Worm (Caenorhabditis elegans) whole organism, late embryonic: ENCODE data around the gene snr-4.

Experiments used
- ceh-30 ChIP-seq: fragments of 150-350 bp; optimal IDR thresholded peaks from 2 replicates; lab custom pipeline; 2014; ENCODE audit warnings: missing biosample characterization, missing genetic modification characterization
- ceh-45 ChIP-seq: fragments of 200-800 bp; sonication (Bioruptor generic); IDR thresholded peaks from 2 replicates; pipeline ENCODE4 v1.3.6; 2022; ENCODE audit warnings: missing genetic modification reagents, missing genetic modification characterization, missing compliant biosample characterization
- che-1 ChIP-seq: sonication (generic microtip); optimal IDR thresholded peaks from 2 replicates; lab custom pipeline; 2016; ENCODE audit warnings: mild to moderate bottlenecking, missing genetic modification characterization, missing compliant biosample characterization
- dve-1 ChIP-seq: sonication (generic microtip); optimal IDR thresholded peaks from 2 replicates; lab custom pipeline; 2017; ENCODE audit warnings: antibody characterized with exemption, mild to moderate bottlenecking, missing genetic modification characterization, missing compliant biosample characterization
- eyg-1 ChIP-seq: sonication (generic microtip); optimal IDR thresholded peaks from 2 replicates; lab custom pipeline; 2016; ENCODE audit warnings: missing genotype, missing genetic modification characterization, missing compliant biosample characterization
- hlh-13 ChIP-seq: fragments of 200-800 bp; sonication (Bioruptor generic); optimal IDR thresholded peaks from 2 replicates; lab custom pipeline; 2018; ENCODE audit warnings: mild to moderate bottlenecking, missing genetic modification characterization, missing compliant biosample characterization
- hlh-8 ChIP-seq: sonication (generic microtip); optimal IDR thresholded peaks from 2 replicates; lab custom pipeline; 2016; ENCODE audit warnings: missing genotype, missing genetic modification characterization, missing compliant biosample characterization
- nhr-11 ChIP-seq: fragments of 150-350 bp; optimal IDR thresholded peaks from 2 replicates; lab custom pipeline; 2014; ENCODE audit warnings: missing biosample characterization, missing genetic modification characterization
- pat-9 ChIP-seq: fragments of 200-800 bp; sonication (Bioruptor generic); optimal IDR thresholded peaks from 2 replicates; lab custom pipeline; 2018; ENCODE audit warnings: mild to moderate bottlenecking, missing genetic modification characterization, moderate library complexity, missing compliant biosample characterization
- pax-1 ChIP-seq: fragments of 150-350 bp; optimal IDR thresholded peaks from 2 replicates; lab custom pipeline; 2014; ENCODE audit warnings: missing biosample characterization, missing genetic modification characterization
- pha-4 ChIP-seq: fragments of 150-350 bp; optimal IDR thresholded peaks from 2 replicates; lab custom pipeline; 2018; ENCODE audit warnings: missing biosample characterization, missing genetic modification reagents, missing genetic modification characterization
- sox-4 ChIP-seq: sonication (generic microtip); optimal IDR thresholded peaks from 2 replicates; lab custom pipeline; 2017; ENCODE audit warnings: mild to moderate bottlenecking, missing genetic modification characterization, inconsistent platforms, missing compliant biosample characterization
- syd-9 ChIP-seq: sonication (generic microtip); optimal IDR thresholded peaks from 2 replicates; lab custom pipeline; 2016; ENCODE audit warnings: mild to moderate bottlenecking, missing genetic modification characterization, moderate library complexity, missing compliant biosample characterization
- unc-42 ChIP-seq: sonication (generic microtip); optimal IDR thresholded peaks from 2 replicates; lab custom pipeline; 2016; ENCODE audit warnings: missing genotype, missing genetic modification characterization, missing compliant biosample characterization

DNA sequence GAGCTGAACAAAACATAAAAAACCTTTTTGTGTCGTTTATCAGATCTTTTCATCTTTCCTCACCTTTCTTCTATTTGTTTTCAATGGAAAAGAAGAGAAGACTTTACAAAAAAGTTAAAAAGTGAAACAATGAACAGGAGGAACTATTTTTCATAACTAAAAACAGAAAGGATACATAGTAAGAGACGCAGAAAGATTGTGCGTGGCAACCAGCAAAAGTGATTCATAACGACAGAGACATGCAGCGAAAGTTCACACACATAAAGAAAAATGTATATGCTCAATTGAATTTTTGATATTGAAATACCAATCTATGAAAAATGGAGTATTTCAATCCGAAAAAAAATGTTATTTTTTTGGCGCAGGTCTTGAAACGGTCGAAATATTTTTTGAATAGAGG lies 10.3 kb upstream of the snr-4 start:
- TF ChIP-seq che-1 (tag; lab: Kevin White, UChicago) (no peak), nhr-11 (tag; lab: Kevin White, UChicago) (no peak), pha-4 (tag; lab: Kevin White, UChicago) (no peak), pat-9 (tag; lab: Kevin White, UChicago) (no peak), dve-1 (tag; lab: Kevin White, UChicago) (no peak), pax-1 (tag; lab: Kevin White, UChicago) (no peak), hlh-8 (tag; lab: Kevin White, UChicago) (no peak), sox-4 (tag; lab: Kevin White, UChicago) (no peak), ceh-45 (GFP tag; lab: Robert Waterston, UW) (no peak), hlh-13 (GFP tag; lab: Kevin White, UChicago) (no peak), eyg-1 (tag; lab: Kevin White, UChicago) (no peak), unc-42 (no peak), ceh-30 (tag; lab: Kevin White, UChicago) (no peak), syd-9 (tag; lab: Kevin White, UChicago) (no peak)
